Fruit fly (Drosophila melanogaster): ENCODE measurements around the gene Septin2.

- no peak for TF ChIP-seq CG8478 (optimal IDR thresholded peaks at IDR 0.05)
- TF ChIP-seq Dll (optimal IDR thresholded peaks at IDR 0.05) = no peak
- no peak for TF ChIP-seq usp (GFP tag; optimal IDR thresholded peaks at IDR 0.05)
- no peak for TF ChIP-seq psq (optimal IDR thresholded peaks at IDR 0.05)
Measured at dm6 chr3R:20604078-20604477, 15.9 kb upstream of the Septin2 start.

All from whole organism.